Fruit fly (Drosophila melanogaster) whole organism, wandering third instar larva: ENCODE measurements around the gene CG13876.
A peak's percentile ranks its signal among the peaks of the same experiment; 100 is the strongest.

Experiments
- Abd-B ChIP-seq: fragments of >200 bp; optimal IDR thresholded peaks from 2 replicates; lab custom pipeline; 2017; ENCODE audit warnings: missing biosample characterization, missing genetic modification characterization
- CG32264 ChIP-seq: fragments of 200-800 bp; sonication (Bioruptor generic); optimal IDR thresholded peaks from 2 replicates; lab custom pipeline; 2016; ENCODE audit warnings: missing biosample characterization, missing genetic modification characterization
- CG9705 ChIP-seq: fragments of 200-800 bp; sonication (Bioruptor generic); optimal IDR thresholded peaks from 2 replicates; lab custom pipeline; 2018; ENCODE audit warnings: missing biosample characterization, mild to moderate bottlenecking, missing genetic modification characterization
- CrebA ChIP-seq: fragments of 200-800 bp; sonication (Bioruptor generic); optimal IDR thresholded peaks from 2 replicates; lab custom pipeline; 2016; ENCODE audit warnings: missing biosample characterization, mild to moderate bottlenecking, missing genetic modification characterization, borderline replicate concordance
- Dfd ChIP-seq: fragments of >200 bp; optimal IDR thresholded peaks from 2 replicates; lab custom pipeline; 2017; ENCODE audit warnings: missing biosample characterization, missing genetic modification characterization
- Dif ChIP-seq: fragments of 200-275, 200-300 bp; sonication (Bioruptor generic); optimal IDR thresholded peaks from 2 replicates; lab custom pipeline; 2018; ENCODE audit warnings: missing biosample characterization, missing genetic modification characterization; ENCODE audit not compliant: partially characterized antibody
- GATAd ChIP-seq: sonication (Bioruptor generic); optimal IDR thresholded peaks from 2 replicates; lab custom pipeline; 2016; ENCODE audit warnings: missing biosample characterization, missing genetic modification characterization
- HLH106 ChIP-seq: fragments of 200-800 bp; optimal IDR thresholded peaks from 3 replicates; lab custom pipeline; 2019; ENCODE audit warnings: missing biosample characterization, mild to moderate bottlenecking, missing genetic modification characterization, moderate library complexity
- Hnf4 ChIP-seq: fragments of 200-800 bp; sonication (Bioruptor generic); optimal IDR thresholded peaks from 2 replicates; lab custom pipeline; 2016; ENCODE audit warnings: missing biosample characterization, mild to moderate bottlenecking, missing genetic modification characterization
- Hr78 ChIP-seq: fragments of >200 bp; optimal IDR thresholded peaks from 2 replicates; lab custom pipeline; 2017; ENCODE audit warnings: missing biosample characterization, missing genetic modification characterization
- Hr83 ChIP-seq: fragments of 200-300 bp; sonication (Bioruptor generic); optimal IDR thresholded peaks from 2 replicates; lab custom pipeline; 2016; ENCODE audit warnings: missing biosample characterization, mild to moderate bottlenecking, missing genetic modification characterization, moderate library complexity; ENCODE audit not compliant: poor library complexity, severe bottlenecking
- Jra ChIP-seq: sonication (Bioruptor generic); optimal IDR thresholded peaks from 2 replicates; lab custom pipeline; 2016; ENCODE audit warnings: missing biosample characterization, missing genetic modification characterization
- Mio ChIP-seq: sonication (Bioruptor generic); optimal IDR thresholded peaks from 2 replicates; lab custom pipeline; 2016; ENCODE audit warnings: missing biosample characterization, missing genetic modification characterization
- Myc ChIP-seq: fragments of >200 bp; optimal IDR thresholded peaks from 2 replicates; lab custom pipeline; 2017
- N ChIP-seq: fragments of >200 bp; optimal IDR thresholded peaks from 2 replicates; lab custom pipeline; 2018; ENCODE audit warnings: missing biosample characterization, missing external identifiers, missing genetic modification characterization
- OdsH ChIP-seq: fragments of 200-800 bp; sonication (Bioruptor generic); optimal IDR thresholded peaks from 2 replicates; lab custom pipeline; 2016; ENCODE audit warnings: missing biosample characterization, mild to moderate bottlenecking, missing genetic modification characterization
- Rel ChIP-seq, 2 experiments: fragments of 200-800 bp; sonication (Bioruptor generic) in 1 of 2; optimal IDR thresholded peaks; 2 replicates in 1 of 2; 3 replicates in 1 of 2; lab custom pipeline; 2016 to 2019; ENCODE audit warnings: mild to moderate bottlenecking in 2 of 2, missing biosample characterization in 2 of 2, missing genetic modification characterization in 2 of 2, moderate library complexity in 1 of 2
- Sp1 ChIP-seq: fragments of 200-800 bp; sonication (Bioruptor generic); optimal IDR thresholded peaks from 3 replicates; lab custom pipeline; 2019; ENCODE audit warnings: missing biosample characterization, mild to moderate bottlenecking, missing genetic modification characterization, moderate library complexity
- Vsx2 ChIP-seq: fragments of 200-300, 225-300 bp; sonication (Bioruptor generic); optimal IDR thresholded peaks from 2 replicates; lab custom pipeline; 2018; ENCODE audit warnings: missing biosample characterization, missing genetic modification characterization; ENCODE audit not compliant: partially characterized antibody
- br ChIP-seq: fragments of 200-800 bp; sonication (Bioruptor generic); optimal IDR thresholded peaks from 2 replicates; lab custom pipeline; 2016; ENCODE audit warnings: missing biosample characterization, missing genetic modification characterization
- brk ChIP-seq: fragments of 200-800 bp; sonication (Bioruptor generic); optimal IDR thresholded peaks from 2 replicates; lab custom pipeline; 2016; ENCODE audit warnings: missing biosample characterization, mild to moderate bottlenecking, missing genetic modification characterization
- dl ChIP-seq, 2 experiments: fragments of 175-275, 200-275 bp in 1 of 2; fragments of 200-275 bp in 1 of 2; sonication (Bioruptor generic); optimal IDR thresholded peaks; lab custom pipeline; 2018; ENCODE audit warnings: mild to moderate bottlenecking in 2 of 2, missing biosample characterization in 2 of 2, missing genetic modification characterization in 2 of 2, moderate library complexity in 2 of 2; ENCODE audit not compliant: partially characterized antibody in 2 of 2, insufficient read depth in 1 of 2
- dmrt93B ChIP-seq: fragments of 200-800 bp; sonication (Bioruptor generic); optimal IDR thresholded peaks from 2 replicates; lab custom pipeline; 2018; ENCODE audit warnings: missing biosample characterization, mild to moderate bottlenecking, missing genetic modification characterization
- dsf ChIP-seq: sonication (Bioruptor generic); optimal IDR thresholded peaks from 2 replicates; lab custom pipeline; 2016; ENCODE audit warnings: missing biosample characterization, missing genetic modification characterization, borderline replicate concordance
- ey ChIP-seq: fragments of 200-800 bp; sonication (Bioruptor generic); optimal IDR thresholded peaks from 2 replicates; lab custom pipeline; 2016; ENCODE audit warnings: missing biosample characterization, missing genetic modification characterization
- foxo ChIP-seq, 2 experiments: fragments of 200-800 bp; sonication (Bioruptor generic); optimal IDR thresholded peaks; 2 replicates in 1 of 2; 3 replicates in 1 of 2; lab custom pipeline; 2016 to 2017; ENCODE audit warnings: missing biosample characterization in 2 of 2, missing genetic modification characterization in 2 of 2
- fru ChIP-seq: fragments of 200-800 bp; sonication (Bioruptor generic); optimal IDR thresholded peaks from 3 replicates; lab custom pipeline; 2016; ENCODE audit warnings: missing biosample characterization, mild to moderate bottlenecking, missing genetic modification characterization
- h ChIP-seq: fragments of 200-800 bp; sonication (Bioruptor generic); optimal IDR thresholded peaks from 3 replicates; lab custom pipeline; 2016; ENCODE audit warnings: missing biosample characterization, mild to moderate bottlenecking, missing genetic modification characterization
- jim ChIP-seq: fragments of 175-275, 200-325 bp; sonication (Bioruptor generic); optimal IDR thresholded peaks from 2 replicates; lab custom pipeline; 2016; ENCODE audit warnings: missing biosample characterization, mild to moderate bottlenecking, missing genetic modification characterization
- lola ChIP-seq: fragments of >200 bp; optimal IDR thresholded peaks from 2 replicates; lab custom pipeline; 2017; ENCODE audit warnings: missing biosample characterization, missing genetic modification characterization
- pan ChIP-seq: fragments of >200 bp; optimal IDR thresholded peaks from 2 replicates; lab custom pipeline; 2017
- psq ChIP-seq: fragments of 200-800 bp; sonication (Bioruptor generic); optimal IDR thresholded peaks from 3 replicates; lab custom pipeline; 2017; ENCODE audit warnings: missing biosample characterization, mild to moderate bottlenecking, missing genetic modification characterization, moderate library complexity
- rgr ChIP-seq: fragments of 200-800 bp; sonication (Bioruptor generic); optimal IDR thresholded peaks from 3 replicates; lab custom pipeline; 2016; ENCODE audit warnings: missing biosample characterization, mild to moderate bottlenecking, missing genetic modification characterization
- sage ChIP-seq: fragments of 200-800 bp; sonication (Bioruptor generic); optimal IDR thresholded peaks from 2 replicates; lab custom pipeline; 2016; ENCODE audit warnings: missing biosample characterization, mild to moderate bottlenecking, missing genetic modification characterization
- sv ChIP-seq: fragments of 200-800 bp; sonication (Bioruptor generic); optimal IDR thresholded peaks from 3 replicates; lab custom pipeline; 2016; ENCODE audit warnings: missing biosample characterization, missing genetic modification characterization
- tai ChIP-seq: sonication (Bioruptor generic); optimal IDR thresholded peaks from 2 replicates; lab custom pipeline; 2016; ENCODE audit warnings: missing biosample characterization, missing genetic modification characterization
- usp ChIP-seq: fragments of >200 bp; optimal IDR thresholded peaks from 2 replicates; lab custom pipeline; 2017; ENCODE audit warnings: missing biosample characterization, missing genetic modification characterization
- woc ChIP-seq: sonication (Bioruptor generic); optimal IDR thresholded peaks from 2 replicates; lab custom pipeline; 2016; ENCODE audit warnings: missing biosample characterization, mild to moderate bottlenecking, missing genetic modification characterization

Gene CG13876

dm6 chr3L:178913-179488, 26.9 kb upstream of the CG13876 start, which contains the start of gene Vdup1:
TSS of gene Vdup1 (minus strand) at chr3L:178963.
- no peak for TF ChIP-seq psq (GFP tag; lab: Kevin White, UChicago)
- no peak for TF ChIP-seq brk (GFP tag; lab: Kevin White, UChicago)
- no peak for TF ChIP-seq usp (GFP tag; lab: Kevin White, UChicago)
- TF ChIP-seq h (GFP tag; lab: Kevin White, UChicago): no peak
- TF ChIP-seq Hnf4 (GFP tag; lab: Kevin White, UChicago): no peak
- no peak for TF ChIP-seq CG9705 (GFP tag; lab: Kevin White, UChicago)
- no peak for TF ChIP-seq Dif (GFP tag; lab: Kevin White, UChicago)
- no peak for TF ChIP-seq Mio (GFP tag; lab: Kevin White, UChicago)
- TF ChIP-seq Dfd: no peak
- TF ChIP-seq, all 38 proteins: peak for 0

dm6 chr3L:179490-180261, 26.3 kb upstream of the CG13876 start, which contains the start of gene CG13875:
TSS of gene CG13875 (plus strand) at chr3L:179923.
- TF ChIP-seq Hnf4 (GFP tag; lab: Kevin White, UChicago) (no peak), CG32264 (GFP tag; lab: Kevin White, UChicago) (no peak), dl (GFP tag; optimal IDR thresholded peaks at IDR 0.05; lab: Kevin White, UChicago; ENCODE audit: insufficient read depth in 1 of 2, partially characterized antibody in 2 of 2) (peak; percentile 49 to 77), lola (no peak), Rel (GFP tag; optimal IDR thresholded peaks at IDR 0.05; lab: Kevin White, UChicago) (no peak), Rel (tag; optimal IDR thresholded peaks at IDR 0.05; lab: Kevin White, UChicago) (no peak), rgr (GFP tag; lab: Kevin White, UChicago) (no peak), Mio (GFP tag; lab: Kevin White, UChicago) (no peak), dmrt93B (GFP tag; lab: Kevin White, UChicago) (no peak), Dif (GFP tag; lab: Kevin White, UChicago) (peak; percentile 88)

- TF ChIP-seq dmrt93B (GFP tag; lab: Kevin White, UChicago): no peak
- TF ChIP-seq Hr83 (GFP tag; lab: Kevin White, UChicago): peak; percentile 13
Measured at dm6 chr3L:180262-180543, 25.7 kb upstream of the CG13876 start.

dm6 chr3L:184251-184650, 21.7 kb upstream of the CG13876 start, which contains the start of the genes CG34140, Mkp and Mtch:
TSS of gene CG34140 (minus strand) at chr3L:184424.
TSS of gene Mkp (minus strand) at chr3L:184540.
TSS of gene Mtch (plus strand) at chr3L:184626.
- no peak for TF ChIP-seq tai (GFP tag; lab: Kevin White, UChicago)
- no peak for TF ChIP-seq pan
- no peak for TF ChIP-seq N
- TF ChIP-seq psq (GFP tag; lab: Kevin White, UChicago): peak; percentile 80
- TF ChIP-seq woc (GFP tag; lab: Kevin White, UChicago): no peak
- TF ChIP-seq dsf (GFP tag; lab: Kevin White, UChicago): peak; percentile 88
- TF ChIP-seq GATAd (GFP tag; lab: Kevin White, UChicago): no peak
- no peak for TF ChIP-seq rgr (GFP tag; lab: Kevin White, UChicago)
- no peak for TF ChIP-seq brk (GFP tag; lab: Kevin White, UChicago)
- no peak for TF ChIP-seq usp (GFP tag; lab: Kevin White, UChicago)
- no peak for TF ChIP-seq Myc (lab: Kevin White, UChicago)
- no peak for TF ChIP-seq Vsx2 (GFP tag; lab: Kevin White, UChicago)
- peak; percentile 85 for TF ChIP-seq Sp1 (GFP tag; lab: Kevin White, UChicago)
- TF ChIP-seq Hr83 (GFP tag; lab: Kevin White, UChicago): peak; percentile 78
- peak; percentile 78 for TF ChIP-seq CG9705 (GFP tag; lab: Kevin White, UChicago)
- TF ChIP-seq Jra: peak; percentile 97
- no peak for TF ChIP-seq Hr78 (GFP tag; lab: Kevin White, UChicago)
- peak; percentile 88 for TF ChIP-seq OdsH (GFP tag; lab: Kevin White, UChicago)
- no peak for TF ChIP-seq Rel (GFP tag; optimal IDR thresholded peaks at IDR 0.05; lab: Kevin White, UChicago)
- TF ChIP-seq Rel (tag; optimal IDR thresholded peaks at IDR 0.05; lab: Kevin White, UChicago): no peak
- TF ChIP-seq br: peak; percentile 90
- TF ChIP-seq Hnf4 (GFP tag; lab: Kevin White, UChicago): no peak
- TF ChIP-seq CG32264 (GFP tag; lab: Kevin White, UChicago): peak; percentile 76
- no peak for TF ChIP-seq Dfd
- peak; percentile 91 for TF ChIP-seq ey
- no peak for TF ChIP-seq dmrt93B (GFP tag; lab: Kevin White, UChicago)
- no peak for TF ChIP-seq Abd-B (GFP tag; lab: Kevin White, UChicago)
- peak; percentile 89 for TF ChIP-seq fru (GFP tag; lab: Kevin White, UChicago)
- TF ChIP-seq lola: no peak
- TF ChIP-seq CrebA (GFP tag; lab: Kevin White, UChicago): no peak
- TF ChIP-seq HLH106 (tag; lab: Kevin White, UChicago): peak; percentile 87
- no peak for TF ChIP-seq dl (GFP tag; optimal IDR thresholded peaks at IDR 0.05; lab: Kevin White, UChicago; ENCODE audit: insufficient read depth in 1 of 2, partially characterized antibody in 2 of 2)
- TF ChIP-seq sv (GFP tag; lab: Kevin White, UChicago): peak; percentile 90
- peak; percentile 76 to 95 for TF ChIP-seq foxo (GFP tag; optimal IDR thresholded peaks at IDR 0.05; lab: Kevin White, UChicago)
- TF ChIP-seq Dif (GFP tag; lab: Kevin White, UChicago): no peak
- no peak for TF ChIP-seq jim (GFP tag; lab: Kevin White, UChicago)
- TF ChIP-seq Mio (GFP tag; lab: Kevin White, UChicago): no peak
- no peak for TF ChIP-seq sage (GFP tag; lab: Kevin White, UChicago)
- peak; percentile 93 for TF ChIP-seq h (GFP tag; lab: Kevin White, UChicago)
